Worm (Caenorhabditis elegans): ENCODE results near the gene C14C6.13.
A peak's percentile ranks its signal among the peaks of the same experiment; 100 is the strongest.

Gene C14C6.13

DNA sequence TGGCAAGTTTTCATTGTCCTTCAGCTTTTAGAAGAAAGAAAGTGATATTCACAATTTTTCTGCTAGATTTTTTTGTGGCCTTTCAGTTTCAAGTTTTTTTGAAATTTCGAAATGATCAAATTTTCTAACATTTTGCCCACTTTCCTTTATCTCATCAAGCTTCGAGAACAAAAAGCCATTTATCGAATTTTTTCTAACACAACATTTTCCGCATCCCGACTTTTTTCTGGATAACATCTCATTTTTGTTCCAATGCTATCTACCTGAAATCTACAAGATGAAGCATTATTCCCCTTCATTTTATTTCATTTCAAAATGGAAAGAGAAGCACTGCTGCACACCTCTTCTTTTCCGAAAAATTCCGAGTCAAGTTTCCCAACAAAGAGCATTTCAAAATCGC, 18.4 kb upstream of the C14C6.13 start, which contains the start of gene ZK488.5:
ZK488.5 (plus strand) TSS at position 301 of the 400 bp plus-strand sequence.
- no peak for TF ChIP-seq egl-13 (tag; optimal IDR thresholded peaks at IDR 0.05)
- no peak for TF ChIP-seq snu-23 (GFP tag; optimal IDR thresholded peaks at IDR 0.05)
- no peak for TF ChIP-seq lin-35 (GFP tag; optimal IDR thresholded peaks at IDR 0.05)
- TF ChIP-seq tbx-2 (tag; optimal IDR thresholded peaks at IDR 0.05), result no peak
- no peak for TF ChIP-seq lin-39 (tag; optimal IDR thresholded peaks at IDR 0.05)
- no peak for TF ChIP-seq nhr-85 (tag)
- no peak for TF ChIP-seq fos-1 (tag; optimal IDR thresholded peaks at IDR 0.05)

DNA sequence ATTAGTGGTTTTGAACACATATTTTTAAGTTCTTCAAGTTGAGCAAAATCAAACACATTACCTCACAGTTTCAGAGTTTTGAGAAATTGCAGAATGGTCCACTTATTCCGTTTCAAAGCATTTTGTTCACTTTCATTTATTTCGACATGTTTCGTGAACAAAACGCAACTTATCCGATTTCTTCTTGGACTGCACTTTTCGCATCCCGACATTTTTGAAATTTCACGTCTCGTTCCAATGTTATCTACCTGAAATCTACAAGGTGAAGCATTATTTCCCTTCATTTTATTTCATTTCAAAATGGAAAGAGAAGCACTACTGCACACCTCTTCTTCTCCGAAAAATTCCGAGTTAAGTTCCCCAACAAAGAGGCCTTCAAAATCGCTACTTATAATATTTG, 15.6 kb upstream of the C14C6.13 start, which contains the start of gene ZK488.6:
ZK488.6 (plus strand) TSS at position 301 of the 400 bp plus-strand sequence.
- TF ChIP-seq fos-1 (tag; optimal IDR thresholded peaks at IDR 0.05) (no peak), unc-98 (GFP tag; IDR thresholded peaks at IDR 0.05) (0 out of 2 replicates have a peak, but pooled peaks have one; percentile 22)

DNA sequence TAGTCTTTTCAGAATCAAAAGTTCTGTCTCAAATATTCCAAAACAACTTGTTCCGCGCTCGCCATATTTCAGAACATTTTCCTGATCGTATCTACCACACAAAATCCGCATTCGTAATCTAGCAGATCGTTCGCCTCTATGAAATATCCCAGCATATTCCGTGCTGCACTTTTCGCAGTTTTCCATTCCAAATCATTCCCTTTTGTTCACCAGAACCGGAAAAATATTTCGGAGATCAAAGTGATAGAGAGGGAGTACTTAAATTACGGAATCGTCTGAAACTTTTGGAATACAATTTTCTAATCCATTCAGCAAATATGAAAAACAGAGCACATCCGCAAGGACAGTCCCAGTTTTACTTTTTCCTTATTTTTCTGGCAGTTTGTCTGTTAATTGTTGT, 13.3 kb upstream of the C14C6.13 start, which contains the start of gene K06H6.1:
K06H6.1 (plus strand) TSS at position 301 of the 400 bp plus-strand sequence.
- TF ChIP-seq nhr-12 (tag; optimal IDR thresholded peaks at IDR 0.05), result no peak
- no peak for TF ChIP-seq jun-1 (tag; optimal IDR thresholded peaks at IDR 0.05)
- TF ChIP-seq grh-1 (GFP tag; IDR thresholded peaks at IDR 0.05), result no peak
- no peak for TF ChIP-seq F16B12.6 (tag; optimal IDR thresholded peaks at IDR 0.05)
- TF ChIP-seq unc-62 (GFP tag; optimal IDR thresholded peaks at IDR 0.05), result no peak
- no peak for TF ChIP-seq Y116A8C.19 (tag; optimal IDR thresholded peaks at IDR 0.05; ENCODE audit: borderline replicate concordance)
- no peak for TF ChIP-seq nhr-84 (tag; optimal IDR thresholded peaks at IDR 0.05)
- TF ChIP-seq lir-3 (tag; optimal IDR thresholded peaks at IDR 0.05; ENCODE audit: poor library complexity), result no peak
- no peak for TF ChIP-seq elt-3 (tag; optimal IDR thresholded peaks at IDR 0.05)
- no peak for TF ChIP-seq sptf-1 (tag; optimal IDR thresholded peaks at IDR 0.05)
- TF ChIP-seq lin-13 (GFP tag; optimal IDR thresholded peaks at IDR 0.05), result no peak
- no peak for TF ChIP-seq hpl-2 (GFP tag; optimal IDR thresholded peaks at IDR 0.05)
- no peak for TF ChIP-seq ces-1 (GFP tag; optimal IDR thresholded peaks at IDR 0.05)
- no peak for TF ChIP-seq nhr-76 (tag; optimal IDR thresholded peaks at IDR 0.05)
- TF ChIP-seq nhr-77 (tag; optimal IDR thresholded peaks at IDR 0.05), result no peak
- TF ChIP-seq ceh-63 (GFP tag; optimal IDR thresholded peaks at IDR 0.05), result no peak
- no peak for TF ChIP-seq snpc-4 (tag; optimal IDR thresholded peaks at IDR 0.05)

DNA sequence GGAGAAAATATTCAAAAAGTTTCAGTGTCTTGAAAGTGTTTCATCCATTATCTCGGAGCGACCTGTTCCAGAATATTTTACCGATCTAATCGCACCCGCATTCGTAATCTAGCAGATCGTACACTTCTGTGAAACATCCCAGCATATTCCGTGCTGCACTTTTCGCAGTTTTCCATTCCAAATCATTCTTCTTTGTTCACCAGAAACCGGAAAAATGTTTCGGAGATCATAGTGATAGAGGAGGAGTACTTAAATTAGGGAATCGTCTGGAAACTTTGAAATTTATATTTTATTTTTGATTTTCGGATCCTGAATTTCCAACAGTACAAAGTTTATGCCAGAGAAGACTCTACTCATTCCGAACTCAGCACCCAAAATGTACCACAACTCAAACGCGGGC, 10.9 kb upstream of the C14C6.13 start, which contains the start of gene K06H6.2:
K06H6.2 (plus strand) TSS at position 301 of the 400 bp plus-strand sequence.
- TF ChIP-seq efl-1 (optimal IDR thresholded peaks at IDR 0.05) (no peak), efl-1 (GFP tag; optimal IDR thresholded peaks at IDR 0.05 in 1 of 2) (no peak), swsn-7 (tag; optimal IDR thresholded peaks at IDR 0.05) (no peak), fkh-10 (GFP tag; optimal IDR thresholded peaks at IDR 0.05) (no peak), nhr-84 (tag; optimal IDR thresholded peaks at IDR 0.05) (no peak), dsc-1 (tag; optimal IDR thresholded peaks at IDR 0.05) (no peak), ceh-8 (GFP tag; optimal IDR thresholded peaks at IDR 0.05) (no peak), hlh-17 (GFP tag; optimal IDR thresholded peaks at IDR 0.05; ENCODE audit: borderline replicate concordance) (no peak), unc-62 (GFP tag; optimal IDR thresholded peaks at IDR 0.05) (no peak), nhr-76 (tag; optimal IDR thresholded peaks at IDR 0.05) (no peak), lin-15B (tag; optimal IDR thresholded peaks at IDR 0.05) (no peak), unc-130 (tag; optimal IDR thresholded peaks at IDR 0.05) (no peak)

DNA sequence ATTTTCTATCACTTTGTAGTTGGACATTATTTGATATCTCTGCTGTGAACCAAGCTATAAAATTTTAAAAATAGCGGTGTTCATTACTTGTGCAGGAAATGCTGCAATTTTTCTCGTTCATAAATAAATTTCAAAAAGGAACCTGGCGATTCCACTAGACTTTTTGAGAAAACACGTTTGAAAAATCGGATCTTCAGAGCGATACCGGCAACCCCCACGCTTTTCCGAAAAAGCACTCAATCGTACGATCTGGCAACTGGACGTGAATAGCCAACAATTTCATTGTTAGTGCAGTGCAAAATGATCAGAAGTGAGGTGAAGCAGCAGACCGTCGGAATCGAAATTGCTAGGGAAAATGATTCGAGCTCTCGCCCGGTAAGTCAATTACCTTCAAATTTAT, 7.1 kb upstream of the C14C6.13 start, which contains the start of gene nstp-7:
nstp-7 (plus strand) TSS at position 301 of the 400 bp plus-strand sequence.
- TF ChIP-seq ceh-63 (GFP tag; optimal IDR thresholded peaks at IDR 0.05), result no peak
- no peak for TF ChIP-seq lin-39 (tag; optimal IDR thresholded peaks at IDR 0.05)
- TF ChIP-seq ceh-90 (tag; optimal IDR thresholded peaks at IDR 0.05), result no peak
- no peak for TF ChIP-seq efl-3 (GFP tag; optimal IDR thresholded peaks at IDR 0.05)
- TF ChIP-seq ceh-82 (tag; optimal IDR thresholded peaks at IDR 0.05), result no peak
- TF ChIP-seq nhr-76 (tag; optimal IDR thresholded peaks at IDR 0.05), result no peak
